Worm (Caenorhabditis elegans) whole organism, L3 larva: ENCODE measurements around the gene F44D12.16.

Source experiments
- nhr-11 ChIP-seq: fragments of 150-350 bp; optimal IDR thresholded peaks from 2 replicates; lab custom pipeline; 2014; ENCODE audit warnings: missing biosample characterization, missing genetic modification characterization
- tbx-2 ChIP-seq: sonication (generic microtip); optimal IDR thresholded peaks from 2 replicates; lab custom pipeline; 2016; ENCODE audit warnings: mild to moderate bottlenecking, missing genetic modification characterization, missing compliant biosample characterization

DNA sequence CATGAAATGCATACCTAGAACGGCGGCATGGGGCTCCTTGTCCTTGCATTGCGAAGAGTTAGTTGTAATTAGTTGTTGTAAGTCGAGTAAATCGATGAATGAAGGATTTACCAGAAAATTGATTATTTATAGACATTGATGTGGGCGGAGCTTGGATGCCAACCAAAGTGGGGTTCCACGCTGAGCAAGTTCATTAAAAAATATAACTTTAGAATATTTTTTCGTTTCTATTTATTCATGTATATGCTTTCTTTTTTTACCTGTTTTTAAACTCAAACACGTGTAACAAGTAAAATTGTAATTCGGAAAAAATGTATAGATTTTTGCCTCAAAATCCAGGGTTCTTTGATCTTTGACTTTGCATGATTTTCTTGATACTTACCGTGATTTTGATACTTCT is 1.3 kb upstream of the F44D12.16 start, which contains the start of gene gipc-2:
- no peak for TF ChIP-seq nhr-11 (tag; lab: Kevin White, UChicago)
- TF ChIP-seq tbx-2 (tag; lab: Kevin White, UChicago), result no peak
